Worm (Caenorhabditis elegans): ENCODE measurements around the gene C29A12.22.
A peak's percentile ranks its signal among the peaks of the same experiment; 100 is the strongest.

The C29A12.22 gene

DNA sequence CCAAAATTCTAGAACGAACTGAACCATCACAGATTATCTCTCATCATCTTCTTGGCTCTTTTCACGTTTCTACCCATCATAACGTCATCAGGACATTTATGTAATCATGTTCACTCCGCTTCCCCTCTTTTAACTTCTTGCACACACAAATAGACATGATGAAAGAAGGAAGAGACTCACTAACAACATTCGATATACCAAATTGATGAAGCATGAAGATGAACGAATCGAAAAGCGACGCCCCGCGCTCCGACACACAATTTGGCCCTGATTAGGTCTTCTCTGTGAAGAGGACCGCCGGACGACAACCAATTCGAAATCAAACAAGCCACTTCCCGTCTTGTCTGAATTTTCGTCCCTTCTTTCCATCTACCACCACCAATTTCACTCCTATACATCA lies 6.6 kb downstream of the C29A12.22 start:
- TF ChIP-seq ces-1 (GFP tag; optimal IDR thresholded peaks at IDR 0.05) = peak; percentile 94
- TF ChIP-seq flh-1 (GFP tag; optimal IDR thresholded peaks at IDR 0.05) = no peak

DNA sequence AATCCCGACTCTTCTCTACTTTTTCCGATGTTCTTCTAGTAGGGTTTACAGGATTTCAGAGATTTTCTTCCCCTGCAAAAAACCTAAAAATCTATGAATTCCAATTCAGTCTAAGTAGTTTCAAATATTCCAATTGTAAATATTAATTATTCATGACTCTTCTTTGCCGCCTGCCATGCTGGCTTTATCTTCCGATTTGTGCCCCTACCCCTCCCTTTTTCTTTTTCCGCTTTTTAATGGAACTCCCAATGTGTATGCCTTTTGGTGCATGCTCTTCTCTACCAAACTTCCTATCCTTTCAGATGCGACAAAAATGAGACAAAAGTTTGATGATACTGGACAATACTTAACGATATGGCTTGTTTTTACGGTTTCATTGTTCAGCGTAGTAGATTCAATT lies 12.8 kb downstream of the C29A12.22 start, which contains the start of gene nrx-1:
nrx-1 (plus strand) TSS at position 301 of the 400 bp plus-strand sequence.
- TF ChIP-seq nhr-76 (tag; optimal IDR thresholded peaks at IDR 0.05) (no peak), lin-13 (tag; optimal IDR thresholded peaks at IDR 0.05) (no peak), elt-1 (tag; optimal IDR thresholded peaks at IDR 0.05; ENCODE audit: borderline replicate concordance, insufficient read depth) (no peak), blmp-1 (tag; optimal IDR thresholded peaks at IDR 0.05) (no peak), ztf-11 (tag; optimal IDR thresholded peaks at IDR 0.05) (no peak), mls-2 (tag; optimal IDR thresholded peaks at IDR 0.05) (no peak), cnd-1 (tag; optimal IDR thresholded peaks at IDR 0.05) (no peak), snpc-4 (tag; optimal IDR thresholded peaks at IDR 0.05) (no peak), elt-3 (tag; optimal IDR thresholded peaks at IDR 0.05) (no peak), ceh-83 (GFP tag; optimal IDR thresholded peaks at IDR 0.05) (no peak)

DNA sequence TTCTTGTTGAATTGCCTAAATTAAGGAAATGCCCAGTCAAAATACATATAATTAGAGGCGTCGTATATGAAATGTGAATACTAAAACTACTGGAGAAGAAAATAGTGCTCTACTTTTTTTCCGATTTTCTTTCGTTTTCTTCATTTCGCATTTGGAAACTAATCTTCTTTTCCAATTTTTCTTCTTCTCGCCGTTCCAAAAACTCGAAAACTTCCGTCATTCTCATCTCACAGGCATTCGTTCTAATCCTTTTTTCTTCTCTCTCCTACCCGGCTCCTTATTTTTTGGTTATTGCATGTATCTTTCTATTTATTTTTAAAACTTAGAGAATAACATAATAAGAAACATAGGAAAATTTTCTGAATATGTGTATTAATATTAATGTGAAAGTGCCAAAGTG lies 21.0 kb downstream of the C29A12.22 start:
- TF ChIP-seq unc-62 (GFP tag; optimal IDR thresholded peaks at IDR 0.05) (no peak), nhr-12 (tag; optimal IDR thresholded peaks at IDR 0.05) (no peak), ces-1 (GFP tag; optimal IDR thresholded peaks at IDR 0.05) (no peak), sptf-1 (tag; optimal IDR thresholded peaks at IDR 0.05) (no peak), ham-2 (GFP tag; optimal IDR thresholded peaks at IDR 0.05) (no peak), ceh-83 (GFP tag; optimal IDR thresholded peaks at IDR 0.05) (no peak), nhr-237 (tag; optimal IDR thresholded peaks at IDR 0.05) (no peak)

DNA sequence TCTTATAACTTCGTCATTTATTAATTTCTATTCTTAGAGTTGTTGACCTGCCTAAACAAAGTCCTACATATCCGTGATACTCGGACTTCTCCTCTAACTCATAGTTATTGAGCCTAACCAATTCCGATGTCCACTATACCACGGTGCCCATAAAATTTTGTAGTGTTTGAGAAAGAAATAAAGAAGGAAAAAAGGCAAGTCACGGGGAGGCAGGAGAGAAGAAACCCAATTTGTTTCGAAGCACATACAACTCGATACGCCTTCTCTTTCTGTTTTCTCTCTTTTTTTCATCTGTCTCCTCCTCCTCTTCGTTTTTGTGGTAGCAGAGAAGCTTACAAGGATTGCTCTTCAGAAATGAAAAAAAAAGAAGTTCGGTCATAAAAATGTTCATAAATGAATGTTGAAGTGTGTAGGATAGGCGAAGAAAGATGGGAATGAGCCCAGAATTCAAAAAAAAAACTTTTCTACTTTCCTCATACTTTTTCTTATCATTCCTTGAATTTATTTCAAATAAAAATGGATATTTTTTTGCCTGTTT lies 22.9 kb downstream of the C29A12.22 start:
- TF ChIP-seq ceh-43 (GFP tag; optimal IDR thresholded peaks at IDR 0.05) = no peak
- peak; percentile 54 for TF ChIP-seq ces-1 (GFP tag; optimal IDR thresholded peaks at IDR 0.05)

DNA sequence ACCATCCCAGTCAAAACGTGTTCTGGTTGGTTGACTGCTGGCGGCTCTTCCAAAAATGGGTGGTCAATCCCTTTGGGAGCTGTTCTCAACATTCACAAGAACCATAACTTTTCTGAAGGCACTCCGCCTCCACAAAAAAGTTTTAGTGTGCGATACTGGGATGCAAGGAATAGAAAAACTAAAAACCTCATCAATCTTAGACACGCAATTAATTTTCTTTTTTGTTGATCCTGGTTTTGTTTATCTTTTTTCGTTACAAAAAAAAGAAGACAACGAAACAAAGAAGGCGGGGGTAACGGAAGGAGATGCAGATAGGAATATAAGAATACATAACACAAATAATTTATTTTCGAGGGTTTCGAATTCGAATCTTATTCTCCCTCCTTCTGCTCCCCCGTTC lies 26.3 kb downstream of the C29A12.22 start:
- TF ChIP-seq cnd-1 (tag; optimal IDR thresholded peaks at IDR 0.05) = no peak
- TF ChIP-seq snpc-4 (tag; optimal IDR thresholded peaks at IDR 0.05) = no peak
- TF ChIP-seq lsy-2 (tag; optimal IDR thresholded peaks at IDR 0.05) = no peak
- no peak for TF ChIP-seq nhr-28 (tag; optimal IDR thresholded peaks at IDR 0.05)
- no peak for TF ChIP-seq elt-3 (tag; optimal IDR thresholded peaks at IDR 0.05)
- TF ChIP-seq bed-3 (GFP tag; optimal IDR thresholded peaks at IDR 0.05) = no peak
- no peak for TF ChIP-seq nhr-76 (tag; optimal IDR thresholded peaks at IDR 0.05)
- TF ChIP-seq flh-1 (GFP tag; optimal IDR thresholded peaks at IDR 0.05) = no peak
- TF ChIP-seq nhr-12 (tag; optimal IDR thresholded peaks at IDR 0.05) = no peak
- no peak for TF ChIP-seq nhr-237 (tag; optimal IDR thresholded peaks at IDR 0.05)
- no peak for TF ChIP-seq mls-2 (tag; optimal IDR thresholded peaks at IDR 0.05)
- no peak for TF ChIP-seq ztf-11 (tag; optimal IDR thresholded peaks at IDR 0.05)
- TF ChIP-seq unc-62 (GFP tag; optimal IDR thresholded peaks at IDR 0.05) = no peak
- no peak for TF ChIP-seq elt-1 (tag; optimal IDR thresholded peaks at IDR 0.05; ENCODE audit: borderline replicate concordance, insufficient read depth)

DNA sequence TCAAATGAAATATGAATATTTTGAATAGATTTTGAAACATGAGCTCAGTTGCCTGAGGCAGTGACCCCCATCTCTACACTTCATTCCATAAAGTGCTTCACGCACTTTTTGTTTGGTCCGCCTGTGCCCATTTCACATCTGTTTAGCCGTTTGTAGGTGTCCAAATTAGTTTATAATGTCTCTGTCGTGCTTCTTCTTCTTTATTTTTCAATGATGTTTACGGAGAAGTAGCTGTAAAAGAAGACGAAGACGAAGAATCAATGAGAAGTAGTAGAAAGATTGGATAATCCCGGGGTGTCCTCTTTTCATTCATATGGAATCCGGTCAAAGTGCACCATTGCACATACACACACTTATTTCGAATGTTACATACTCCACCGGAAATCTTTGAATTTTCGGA lies 27.5 kb downstream of the C29A12.22 start:
- TF ChIP-seq ces-1 (GFP tag; optimal IDR thresholded peaks at IDR 0.05) (peak; percentile 75), ztf-11 (tag; optimal IDR thresholded peaks at IDR 0.05) (no peak), nhr-237 (tag; optimal IDR thresholded peaks at IDR 0.05) (no peak)

DNA sequence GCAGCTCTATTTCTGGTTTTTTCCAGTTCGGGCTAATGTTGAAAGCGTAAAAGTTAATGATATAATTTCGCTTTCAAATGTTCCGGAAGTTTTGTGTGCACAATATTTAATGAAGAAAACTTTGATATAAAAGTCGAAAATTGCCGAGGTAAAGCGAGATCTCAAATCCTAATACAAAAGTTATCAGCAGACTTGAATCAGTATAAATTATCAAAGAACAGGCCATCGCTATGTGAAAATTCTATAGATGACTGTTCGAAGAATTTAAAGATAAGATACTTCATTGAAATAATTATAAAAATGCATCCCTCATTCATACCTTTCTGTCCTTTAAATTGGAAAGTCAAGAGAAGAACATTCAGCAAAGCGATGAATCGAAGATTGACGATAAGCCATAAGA lies 35.0 kb downstream of the C29A12.22 start, which contains the start of gene C29A12.6:
C29A12.6 (plus strand) TSS at position 301 of the 400 bp plus-strand sequence.
- TF ChIP-seq unc-62 (GFP tag; optimal IDR thresholded peaks at IDR 0.05) (no peak), ztf-11 (tag; optimal IDR thresholded peaks at IDR 0.05) (no peak), bed-3 (GFP tag; optimal IDR thresholded peaks at IDR 0.05) (no peak), sem-2 (GFP tag; optimal IDR thresholded peaks at IDR 0.05) (no peak), unc-120 (tag; optimal IDR thresholded peaks at IDR 0.05; ENCODE audit: poor library complexity, severe bottlenecking) (no peak), nhr-28 (tag; optimal IDR thresholded peaks at IDR 0.05) (no peak), M03D4.4 (tag; optimal IDR thresholded peaks at IDR 0.05) (no peak), nhr-76 (tag; optimal IDR thresholded peaks at IDR 0.05) (no peak), lin-32 (GFP tag; optimal IDR thresholded peaks at IDR 0.05) (no peak), flh-1 (GFP tag; optimal IDR thresholded peaks at IDR 0.05) (no peak), nhr-237 (tag; optimal IDR thresholded peaks at IDR 0.05) (no peak), mab-5 (tag; optimal IDR thresholded peaks at IDR 0.05) (no peak), ceh-39 (tag; optimal IDR thresholded peaks at IDR 0.05) (no peak), mep-1 (tag; optimal IDR thresholded peaks at IDR 0.05) (no peak), elt-1 (tag; optimal IDR thresholded peaks at IDR 0.05; ENCODE audit: borderline replicate concordance, insufficient read depth) (no peak), nhr-2 (tag; optimal IDR thresholded peaks at IDR 0.05) (no peak), ceh-83 (GFP tag; optimal IDR thresholded peaks at IDR 0.05) (no peak), hlh-1 (tag; optimal IDR thresholded peaks at IDR 0.05) (no peak)

All from whole organism, mixed stage, embryonic.